Worm (Caenorhabditis elegans): ENCODE data around the gene C02H6.3.

ce11 chrV:7341942-7342341 is 45.7 kb downstream of the C02H6.3 start, which contains the start of the genes nhr-263 and nhr-148:
- no peak for TF ChIP-seq W03F9.2 (tag; optimal IDR thresholded peaks at IDR 0.05)
- no peak for TF ChIP-seq dao-5 (tag; optimal IDR thresholded peaks at IDR 0.05)

Data from whole organism, L4/young adult.